Fruit fly (Drosophila melanogaster) whole organism, embryonic: ENCODE data around the gene CG31287.

Experiments used
- B-H2 ChIP-seq: fragments of 200-800 bp; sonication (Bioruptor generic); optimal IDR thresholded peaks from 2 replicates; lab custom pipeline; 2018; ENCODE audit warnings: missing biosample characterization, mild to moderate bottlenecking, missing genetic modification characterization
- Bteb2 ChIP-seq: fragments of 200-800 bp; sonication (Bioruptor generic); optimal IDR thresholded peaks from 2 replicates; lab custom pipeline; 2016; ENCODE audit warnings: missing biosample characterization, missing genetic modification characterization
- CG10959 ChIP-seq: fragments of 200-800 bp; sonication (Bioruptor generic); IDR thresholded peaks from 2 replicates; pipeline ENCODE4 v1.3.6; 2022; ENCODE audit warnings: missing biosample characterization, missing genetic modification characterization
- CG12659 ChIP-seq: fragments of 200-800 bp; sonication (Bioruptor generic); optimal IDR thresholded peaks from 3 replicates; lab custom pipeline; 2017; ENCODE audit warnings: mild to moderate bottlenecking, missing biosample characterization, missing genetic modification reagents, missing genetic modification characterization
- CG15011 ChIP-seq: fragments of 200-800 bp; sonication (Bioruptor generic); optimal IDR thresholded peaks from 3 replicates; lab custom pipeline; 2018; ENCODE audit warnings: missing biosample characterization, mild to moderate bottlenecking, missing genetic modification characterization
- CG15479 ChIP-seq: fragments of 200-800 bp; sonication (Bioruptor generic); optimal IDR thresholded peaks from 3 replicates; lab custom pipeline; 2019; ENCODE audit warnings: missing biosample characterization, mild to moderate bottlenecking, missing genetic modification characterization, moderate library complexity
- CG17829 ChIP-seq: fragments of 200-800 bp; optimal IDR thresholded peaks from 2 replicates; lab custom pipeline; 2019; ENCODE audit warnings: missing biosample characterization, mild to moderate bottlenecking, missing genetic modification characterization, moderate library complexity
- CG18011 ChIP-seq: fragments of 200-800 bp; sonication (Bioruptor generic); optimal IDR thresholded peaks from 2 replicates; lab custom pipeline; 2017; ENCODE audit warnings: missing biosample characterization, missing genetic modification characterization, mild to moderate bottlenecking, moderate library complexity, missing genotype
- CG1832 ChIP-seq: fragments of 200-800 bp; sonication (Bioruptor generic); optimal IDR thresholded peaks from 2 replicates; lab custom pipeline; 2017; ENCODE audit warnings: missing biosample characterization, mild to moderate bottlenecking, missing genetic modification characterization, inconsistent platforms
- CG2889 ChIP-seq: fragments of 200-800 bp; sonication (Bioruptor generic); IDR thresholded peaks from 3 replicates; pipeline ENCODE4 v1.3.6; 2022; ENCODE audit warnings: missing biosample characterization, missing genetic modification characterization
- CG34376 ChIP-seq: fragments of 200-800 bp; sonication (Bioruptor generic); optimal IDR thresholded peaks from 2 replicates; lab custom pipeline; 2018; ENCODE audit warnings: missing biosample characterization, mild to moderate bottlenecking, missing genetic modification characterization
- CG4707 ChIP-seq: fragments of 200-800 bp; sonication (Bioruptor generic); optimal IDR thresholded peaks from 2 replicates; lab custom pipeline; 2018; ENCODE audit warnings: missing biosample characterization, mild to moderate bottlenecking, missing genetic modification characterization, moderate library complexity
- CG6791 ChIP-seq: fragments of 200-800 bp; sonication (Bioruptor generic); IDR thresholded peaks from 3 replicates; pipeline ENCODE4 v1.3.6; 2022; ENCODE audit warnings: missing biosample characterization, missing genetic modification characterization; ENCODE audit not compliant: partially characterized antibody
- CG7556 ChIP-seq: fragments of 200-800 bp; sonication (Bioruptor generic); optimal IDR thresholded peaks from 2 replicates; lab custom pipeline; 2017; ENCODE audit warnings: missing biosample characterization, mild to moderate bottlenecking, missing genetic modification characterization
- CG7963 ChIP-seq: fragments of 200-800 bp; sonication (Bioruptor generic); IDR thresholded peaks from 3 replicates; pipeline ENCODE4 v1.3.6; 2022; ENCODE audit warnings: missing biosample characterization, missing genetic modification characterization; ENCODE audit not compliant: partially characterized antibody
- CG8281 ChIP-seq: fragments of 200-800 bp; sonication (Bioruptor generic); optimal IDR thresholded peaks from 2 replicates; lab custom pipeline; 2018; ENCODE audit warnings: missing biosample characterization, mild to moderate bottlenecking, missing genetic modification characterization, moderate library complexity
- CG8388 ChIP-seq: fragments of 200-800 bp; sonication (Bioruptor generic); optimal IDR thresholded peaks from 2 replicates; lab custom pipeline; 2019; ENCODE audit warnings: missing biosample characterization, mild to moderate bottlenecking, missing genetic modification characterization, moderate library complexity
- D ChIP-seq, 2 experiments: fragments of 200-800 bp in 1 of 2; fragments of >200 bp in 1 of 2; sonication (Bioruptor generic) in 1 of 2; optimal IDR thresholded peaks; 2 replicates in 1 of 2; 3 replicates in 1 of 2; lab custom pipeline; 2017; ENCODE audit warnings: mild to moderate bottlenecking in 1 of 2, missing biosample characterization in 1 of 2, missing genetic modification characterization in 1 of 2, missing genetic modification reagents in 1 of 2
- Dbx ChIP-seq: fragments of 200-800 bp; sonication (Bioruptor generic); IDR thresholded peaks from 3 replicates; pipeline ENCODE4 v1.3.6; 2022; ENCODE audit warnings: missing biosample characterization, missing genetic modification characterization
- Dek ChIP-seq: fragments of 200-800 bp; sonication (Bioruptor generic); optimal IDR thresholded peaks from 3 replicates; lab custom pipeline; 2019; ENCODE audit warnings: missing biosample characterization, mild to moderate bottlenecking, missing genetic modification characterization, moderate library complexity
- Dip2 ChIP-seq: fragments of 200-800 bp; sonication (Bioruptor generic); IDR thresholded peaks from 2 replicates; pipeline ENCODE4 v1.3.6; 2022; ENCODE audit warnings: missing biosample characterization, missing genetic modification characterization
- Ets65A ChIP-seq: fragments of 200-800 bp; sonication (Bioruptor generic); peaks from one replicate; lab custom pipeline; 2016; ENCODE audit warnings: missing biosample characterization, missing genetic modification characterization
- Gsc ChIP-seq: fragments of 200-800 bp; sonication (Bioruptor generic); IDR thresholded peaks from 2 replicates; pipeline ENCODE4 v1.3.6; 2022; ENCODE audit warnings: missing biosample characterization, missing genetic modification characterization
- HLH3B ChIP-seq: fragments of 200-800 bp; sonication (Bioruptor generic); IDR thresholded peaks from 2 replicates; pipeline ENCODE4 v1.3.6; 2022; ENCODE audit warnings: missing biosample characterization, missing genetic modification characterization
- HmgZ ChIP-seq: fragments of 200-800 bp; sonication (Bioruptor generic); optimal IDR thresholded peaks from 2 replicates; lab custom pipeline; 2018; ENCODE audit warnings: missing biosample characterization, mild to moderate bottlenecking, missing genetic modification characterization
- Hr39 ChIP-seq: fragments of >200 bp; optimal IDR thresholded peaks from 2 replicates; lab custom pipeline; 2017
- Jarid2 ChIP-seq: fragments of 200-800 bp; sonication (Bioruptor generic); optimal IDR thresholded peaks from 3 replicates; lab custom pipeline; 2017; ENCODE audit warnings: mild to moderate bottlenecking, missing biosample characterization, missing genetic modification reagents, missing genetic modification characterization
- Nf-YA ChIP-seq: fragments of 200-800 bp; sonication (Bioruptor generic); IDR thresholded peaks from 2 replicates; pipeline ENCODE4 v1.3.6; 2022; ENCODE audit warnings: missing biosample characterization, missing genetic modification characterization
- Ptx1 ChIP-seq: fragments of 200-800 bp; sonication (Bioruptor generic); IDR thresholded peaks from 2 replicates; pipeline ENCODE4 v1.3.6; 2022; ENCODE audit warnings: missing biosample characterization, missing genetic modification characterization
- Rfx ChIP-seq: fragments of 200-800 bp; sonication (Bioruptor generic); IDR thresholded peaks from 2 replicates; pipeline ENCODE4 v1.3.6; 2022; ENCODE audit warnings: missing biosample characterization, missing genetic modification characterization
- Rx ChIP-seq: fragments of 200-800 bp; sonication (Bioruptor generic); IDR thresholded peaks from 2 replicates; pipeline ENCODE4 v1.3.6; 2022; ENCODE audit warnings: missing biosample characterization, missing genetic modification characterization
- Sox102F ChIP-seq: fragments of 200-800 bp; sonication (Bioruptor generic); optimal IDR thresholded peaks from 2 replicates; lab custom pipeline; 2018; ENCODE audit warnings: missing biosample characterization, mild to moderate bottlenecking, missing genetic modification characterization, moderate library complexity
- Stat92E ChIP-seq, 3 experiments: fragments of >200 bp in 2 of 3; fragments of 200-800 bp in 1 of 3; sonication (Bioruptor generic) in 1 of 3; optimal IDR thresholded peaks; 2 replicates each; lab custom pipeline; 2017 to 2019; ENCODE audit warnings: missing biosample characterization in 3 of 3, missing genetic modification characterization in 3 of 3, mild to moderate bottlenecking in 1 of 3, moderate library complexity in 1 of 3
- ara ChIP-seq: fragments of 200-800 bp; sonication (Bioruptor generic); IDR thresholded peaks from 2 replicates; pipeline ENCODE4 v1.3.6; 2022; ENCODE audit warnings: missing biosample characterization, missing genetic modification characterization
- bigmax ChIP-seq: fragments of 200-800 bp; sonication (Bioruptor generic); optimal IDR thresholded peaks from 2 replicates; lab custom pipeline; 2018; ENCODE audit warnings: missing biosample characterization, mild to moderate bottlenecking, missing genetic modification characterization
- cg ChIP-seq: fragments of 200-800 bp; sonication (Bioruptor generic); optimal IDR thresholded peaks from 3 replicates; lab custom pipeline; 2019; ENCODE audit warnings: missing biosample characterization, mild to moderate bottlenecking, missing genetic modification characterization, moderate library complexity
- dysf ChIP-seq: fragments of 200-800 bp; sonication (Bioruptor generic); IDR thresholded peaks from 3 replicates; pipeline ENCODE4 v1.3.6; 2022; ENCODE audit warnings: missing biosample characterization, missing genetic modification characterization
- en ChIP-seq: fragments of 200-800 bp; sonication (Bioruptor generic); optimal IDR thresholded peaks from 2 replicates; lab custom pipeline; 2016; ENCODE audit warnings: missing biosample characterization, missing genetic modification characterization
- ftz-f1 ChIP-seq: fragments of 200-800 bp; sonication (Bioruptor generic); optimal IDR thresholded peaks from 2 replicates; lab custom pipeline; 2016; ENCODE audit warnings: missing biosample characterization, missing genetic modification characterization
- her ChIP-seq: fragments of 200-800 bp; sonication (Bioruptor generic); optimal IDR thresholded peaks from 2 replicates; lab custom pipeline; 2016; ENCODE audit warnings: missing biosample characterization, missing genetic modification characterization
- jing ChIP-seq: fragments of 200-800 bp; sonication (Bioruptor generic); optimal IDR thresholded peaks from 2 replicates; lab custom pipeline; 2018; ENCODE audit warnings: missing biosample characterization, mild to moderate bottlenecking, missing genetic modification characterization
- lab ChIP-seq: fragments of 200-800 bp; sonication (Bioruptor generic); optimal IDR thresholded peaks from 3 replicates; lab custom pipeline; 2017; ENCODE audit warnings: missing biosample characterization, missing genetic modification characterization, mild to moderate bottlenecking, moderate library complexity, missing genetic modification reagents
- mld ChIP-seq: fragments of 200-800 bp; sonication (Bioruptor generic); IDR thresholded peaks from 3 replicates; pipeline ENCODE4 v1.3.6; 2022; ENCODE audit warnings: missing biosample characterization, missing genetic modification characterization; ENCODE audit not compliant: partially characterized antibody
- nom ChIP-seq: fragments of 200-800 bp; sonication (Bioruptor generic); optimal IDR thresholded peaks from 2 replicates; lab custom pipeline; 2017; ENCODE audit warnings: missing biosample characterization, missing genetic modification characterization, mild to moderate bottlenecking, moderate library complexity, missing genetic modification reagents
- oc ChIP-seq: fragments of 200-800 bp; sonication (Bioruptor generic); optimal IDR thresholded peaks from 2 replicates; lab custom pipeline; 2018; ENCODE audit warnings: missing biosample characterization, mild to moderate bottlenecking, missing genetic modification characterization, moderate library complexity
- pzg ChIP-seq: fragments of 200-800 bp; sonication (Bioruptor generic); optimal IDR thresholded peaks from 3 replicates; lab custom pipeline; 2018; ENCODE audit warnings: missing biosample characterization, mild to moderate bottlenecking, missing genetic modification characterization, moderate library complexity
- rib ChIP-seq: fragments of 200-800 bp; sonication (Bioruptor generic); IDR thresholded peaks from 2 replicates; pipeline ENCODE4 v1.3.6; 2022; ENCODE audit warnings: missing biosample characterization, missing genetic modification characterization
- ttk ChIP-seq: fragments of 200-800 bp; sonication (Bioruptor generic); IDR thresholded peaks from 2 replicates; pipeline ENCODE4 v2.1.2; 2022; ENCODE audit warnings: missing biosample characterization, missing genetic modification characterization

Gene CG31287

dm6 chr3R:16186791-16187681 is 16.1 kb upstream of the CG31287 start, which contains the start of gene sra (continued):
- TF ChIP-seq Ptx1 (GFP tag; lab: Robert Waterston, UW) (0 out of 2 replicates have a peak, but pooled peaks have one; percentile 10), CG1832 (GFP tag; lab: Kevin White, UChicago) (no peak), en (GFP tag; lab: Kevin White, UChicago) (no peak), Dip2 (GFP tag; lab: Robert Waterston, UW) (no peak), Sox102F (GFP tag; lab: Kevin White, UChicago) (no peak), nom (peak; percentile 71), CG8388 (peak; percentile 20), oc (tag; lab: Kevin White, UChicago) (no peak), Nf-YA (GFP tag; lab: Robert Waterston, UW) (no peak), pzg (peak; percentile 95), CG7556 (peak; percentile 10), CG10959 (no peak), Stat92E (GFP tag; optimal IDR thresholded peaks at IDR 0.05; lab: Kevin White, UChicago) (peak in 1 of 3 experiments; percentile 80), Rx (GFP tag; lab: Robert Waterston, UW) (no peak), CG34376 (GFP tag; lab: Kevin White, UChicago) (no peak), B-H2 (GFP tag; lab: Kevin White, UChicago) (peak; percentile 48), cg (GFP tag; lab: Kevin White, UChicago) (peak; percentile 35), CG12659 (GFP tag; lab: Kevin White, UChicago) (peak; percentile 80), ara (GFP tag; lab: Robert Waterston, UW) (no peak), CG7963 (peak; percentile 98), Ets65A (GFP tag; lab: Kevin White, UChicago) (peak; percentile 85), HLH3B (GFP tag; lab: Robert Waterston, UW) (peak; percentile 15; the same call in 1 of the 2 replicates), jing (GFP tag; lab: Kevin White, UChicago) (no peak), bigmax (GFP tag; lab: Kevin White, UChicago) (peak; percentile 61), CG2889 (GFP tag; lab: Robert Waterston, UW) (no peak), CG8281 (tag; lab: Kevin White, UChicago) (no peak), Rfx (GFP tag; lab: Robert Waterston, UW) (peak; percentile 58), Dbx (GFP tag; lab: Robert Waterston, UW) (peak; percentile 60; the same call in 1 of the 3 replicates), CG4707 (GFP tag; lab: Kevin White, UChicago) (no peak), lab (GFP tag; lab: Kevin White, UChicago) (peak; percentile 45), Bteb2 (GFP tag; lab: Kevin White, UChicago) (peak; percentile 22), rib (GFP tag; lab: Robert Waterston, UW) (peak; percentile 17; the same call in 1 of the 2 replicates), D (optimal IDR thresholded peaks at IDR 0.05; lab: Kevin White, UChicago) (no peak), D (GFP tag; optimal IDR thresholded peaks at IDR 0.05; lab: Kevin White, UChicago) (no peak), CG17829 (tag; lab: Kevin White, UChicago) (peak; percentile 72), her (peak; percentile 61), HmgZ (tag; lab: Kevin White, UChicago) (peak; percentile 81), CG15479 (no peak), CG6791 (GFP tag; lab: Robert Waterston, UW) (peak; percentile 99), mld (peak; percentile 96), Dek (tag; lab: Kevin White, UChicago) (no peak), ftz-f1 (GFP tag; lab: Kevin White, UChicago) (no peak), dysf (no peak), Hr39 (lab: Kevin White, UChicago) (no peak), CG15011 (GFP tag; lab: Kevin White, UChicago) (no peak), ttk (GFP tag; lab: Robert Waterston, UW) (no peak), CG18011 (peak; percentile 21), Jarid2 (peak; percentile 98), Gsc (GFP tag; lab: Robert Waterston, UW) (no peak)
